Fruit fly (Drosophila melanogaster) whole organism, embryonic: Measurements from ENCODE around the gene VhaAC39-1.
A peak's percentile ranks its signal among the peaks of the same experiment; 100 is the strongest.

Experiments
- Adf1 ChIP-seq: fragments of 200-800 bp; sonication (Bioruptor generic); IDR thresholded peaks from 2 replicates; pipeline ENCODE4 v1.3.6; 2022; ENCODE audit warnings: missing biosample characterization, missing genetic modification characterization
- CG10147 ChIP-seq: fragments of 200-800 bp; sonication (Bioruptor generic); optimal IDR thresholded peaks from 2 replicates; lab custom pipeline; 2019; ENCODE audit warnings: missing biosample characterization, mild to moderate bottlenecking, missing genetic modification characterization, moderate library complexity
- CG10543 ChIP-seq: fragments of 200-800 bp; sonication (Bioruptor generic); optimal IDR thresholded peaks from 3 replicates; lab custom pipeline; 2017; ENCODE audit warnings: missing biosample characterization, mild to moderate bottlenecking, missing genetic modification characterization, moderate library complexity
- CG10959 ChIP-seq: fragments of 200-800 bp; sonication (Bioruptor generic); IDR thresholded peaks from 2 replicates; pipeline ENCODE4 v1.3.6; 2022; ENCODE audit warnings: missing biosample characterization, missing genetic modification characterization
- CG13123 ChIP-seq: fragments of 200-800 bp; sonication (Bioruptor generic); optimal IDR thresholded peaks from 2 replicates; lab custom pipeline; 2016; ENCODE audit warnings: missing biosample characterization, missing genetic modification characterization
- CG13287 ChIP-seq: fragments of 200-800 bp; sonication (Bioruptor generic); IDR thresholded peaks from 2 replicates; pipeline ENCODE4 v1.3.6; 2022; ENCODE audit warnings: missing biosample characterization, missing genetic modification characterization; ENCODE audit not compliant: partially characterized antibody
- CG13894 ChIP-seq: fragments of 200-800 bp; sonication (Bioruptor generic); optimal IDR thresholded peaks from 3 replicates; lab custom pipeline; 2018; ENCODE audit warnings: missing biosample characterization, mild to moderate bottlenecking, missing genetic modification characterization, moderate library complexity
- CG15073 ChIP-seq: fragments of 200-800 bp; sonication (Bioruptor generic); optimal IDR thresholded peaks from 2 replicates; lab custom pipeline; 2016; ENCODE audit warnings: missing biosample characterization, missing genetic modification characterization
- CG17612 ChIP-seq: fragments of 200-800 bp; sonication (Bioruptor generic); IDR thresholded peaks from 2 replicates; pipeline ENCODE4 v1.3.6; 2022; ENCODE audit warnings: missing biosample characterization, missing genetic modification characterization
- CG17829 ChIP-seq: fragments of 200-800 bp; optimal IDR thresholded peaks from 2 replicates; lab custom pipeline; 2019; ENCODE audit warnings: missing biosample characterization, mild to moderate bottlenecking, missing genetic modification characterization, moderate library complexity
- CG3163 ChIP-seq: fragments of 200-800 bp; sonication (Bioruptor generic); optimal IDR thresholded peaks from 3 replicates; lab custom pipeline; 2016; ENCODE audit warnings: missing biosample characterization, missing genetic modification characterization
- CG32767 ChIP-seq: fragments of 200-800 bp; sonication (Bioruptor generic); IDR thresholded peaks from 2 replicates; pipeline ENCODE4 v1.3.6; 2022; ENCODE audit warnings: missing biosample characterization, missing genetic modification characterization
- CG34376 ChIP-seq: fragments of 200-800 bp; sonication (Bioruptor generic); optimal IDR thresholded peaks from 2 replicates; lab custom pipeline; 2018; ENCODE audit warnings: missing biosample characterization, mild to moderate bottlenecking, missing genetic modification characterization
- CG4617 ChIP-seq: fragments of 200-800 bp; sonication (Bioruptor generic); optimal IDR thresholded peaks from 3 replicates; lab custom pipeline; 2016; ENCODE audit warnings: missing biosample characterization, missing genetic modification characterization, borderline replicate concordance
- CG6175 ChIP-seq: fragments of 200-800 bp; sonication (Bioruptor generic); IDR thresholded peaks from 3 replicates; pipeline ENCODE4 v1.3.6; 2022; ENCODE audit warnings: missing biosample characterization, missing genetic modification characterization
- CG7271 ChIP-seq: fragments of 200-800 bp; sonication (Bioruptor generic); optimal IDR thresholded peaks from 2 replicates; lab custom pipeline; 2018; ENCODE audit warnings: missing biosample characterization, mild to moderate bottlenecking, missing genetic modification characterization, moderate library complexity
- CG7372 ChIP-seq: fragments of 200-800 bp; sonication (Bioruptor generic); IDR thresholded peaks from 2 replicates; pipeline ENCODE4 v1.3.6; 2022; ENCODE audit warnings: missing biosample characterization, missing genetic modification characterization
- CG9817 ChIP-seq: fragments of 200-800 bp; sonication (Bioruptor generic); optimal IDR thresholded peaks from 2 replicates; lab custom pipeline; 2018; ENCODE audit warnings: missing biosample characterization, mild to moderate bottlenecking, missing genetic modification characterization, moderate library complexity
- Dek ChIP-seq: fragments of 200-800 bp; sonication (Bioruptor generic); optimal IDR thresholded peaks from 3 replicates; lab custom pipeline; 2019; ENCODE audit warnings: missing biosample characterization, mild to moderate bottlenecking, missing genetic modification characterization, moderate library complexity
- Drgx ChIP-seq: fragments of 200-800 bp; sonication (Bioruptor generic); IDR thresholded peaks from 2 replicates; pipeline ENCODE4 v1.3.6; 2022; ENCODE audit warnings: missing biosample characterization, missing genetic modification characterization
- E2f2 ChIP-seq: fragments of 200-800 bp; sonication (Bioruptor generic); IDR thresholded peaks from 2 replicates; pipeline ENCODE4 v1.3.6; 2022; ENCODE audit warnings: missing biosample characterization, missing genetic modification characterization
- Elba2 ChIP-seq: fragments of 200-800 bp; sonication (Bioruptor generic); optimal IDR thresholded peaks from 3 replicates; lab custom pipeline; 2016; ENCODE audit warnings: missing biosample characterization, missing genetic modification characterization
- HmgZ ChIP-seq: fragments of 200-800 bp; sonication (Bioruptor generic); optimal IDR thresholded peaks from 2 replicates; lab custom pipeline; 2018; ENCODE audit warnings: missing biosample characterization, mild to moderate bottlenecking, missing genetic modification characterization
- Hr39 ChIP-seq: fragments of >200 bp; optimal IDR thresholded peaks from 2 replicates; lab custom pipeline; 2017
- Med ChIP-seq: fragments of 200-800 bp; sonication (Bioruptor generic); peaks from one replicate; lab custom pipeline; 2016; ENCODE audit warnings: missing biosample characterization, missing genetic modification characterization, mild to moderate bottlenecking, inconsistent platforms, moderate library complexity
- Rfx ChIP-seq: fragments of 200-800 bp; sonication (Bioruptor generic); IDR thresholded peaks from 2 replicates; pipeline ENCODE4 v1.3.6; 2022; ENCODE audit warnings: missing biosample characterization, missing genetic modification characterization
- Trl ChIP-seq, 3 experiments: fragments of >200 bp in 2 of 3; fragments of 200-800 bp in 1 of 3; sonication (Bioruptor generic) in 1 of 3; optimal IDR thresholded peaks; 2 replicates in 1 of 3; 3 replicates in 2 of 3; lab custom pipeline; 2016 to 2017; ENCODE audit warnings: missing biosample characterization in 1 of 3, missing genetic modification characterization in 1 of 3
- Usf ChIP-seq: fragments of 200-800 bp; sonication (Bioruptor generic); optimal IDR thresholded peaks from 2 replicates; lab custom pipeline; 2017; ENCODE audit warnings: missing genotype, missing biosample characterization, missing genetic modification characterization
- ab ChIP-seq: fragments of 200-800 bp; sonication (Bioruptor generic); optimal IDR thresholded peaks from 2 replicates; lab custom pipeline; 2016; ENCODE audit warnings: missing biosample characterization, missing genetic modification characterization
- ash1 ChIP-seq: fragments of 200-800 bp; sonication (Bioruptor generic); optimal IDR thresholded peaks from 2 replicates; lab custom pipeline; 2018; ENCODE audit warnings: missing biosample characterization, mild to moderate bottlenecking, missing genetic modification characterization
- bowl ChIP-seq: fragments of 200-800 bp; sonication (Bioruptor generic); IDR thresholded peaks from 2 replicates; pipeline ENCODE4 v1.3.6; 2022; ENCODE audit warnings: missing biosample characterization, missing genetic modification characterization
- cad ChIP-seq: fragments of >200 bp; optimal IDR thresholded peaks from 2 replicates; lab custom pipeline; 2017; ENCODE audit warnings: missing biosample characterization, missing genetic modification characterization
- chinmo ChIP-seq: fragments of 200-800 bp; sonication (Bioruptor generic); IDR thresholded peaks from 4 replicates; pipeline ENCODE4 v1.3.6; 2022; ENCODE audit warnings: missing biosample characterization, missing genetic modification characterization; ENCODE audit not compliant: partially characterized antibody
- ci ChIP-seq: fragments of 200-800 bp; sonication (Bioruptor generic); IDR thresholded peaks from 3 replicates; pipeline ENCODE4 v1.3.6; 2022; ENCODE audit warnings: missing biosample characterization, missing genetic modification characterization
- corto ChIP-seq: fragments of 200-800 bp; sonication (Bioruptor generic); optimal IDR thresholded peaks from 2 replicates; lab custom pipeline; 2016; ENCODE audit warnings: missing biosample characterization, mild to moderate bottlenecking, missing genetic modification characterization, moderate library complexity
- crc ChIP-seq: fragments of 200-800 bp; sonication (Bioruptor generic); optimal IDR thresholded peaks from 2 replicates; lab custom pipeline; 2016; ENCODE audit warnings: missing biosample characterization, missing genetic modification characterization
- dysf ChIP-seq: fragments of 200-800 bp; sonication (Bioruptor generic); IDR thresholded peaks from 3 replicates; pipeline ENCODE4 v1.3.6; 2022; ENCODE audit warnings: missing biosample characterization, missing genetic modification characterization
- en ChIP-seq: fragments of 200-800 bp; sonication (Bioruptor generic); optimal IDR thresholded peaks from 2 replicates; lab custom pipeline; 2016; ENCODE audit warnings: missing biosample characterization, missing genetic modification characterization
- fru ChIP-seq: fragments of >200 bp; optimal IDR thresholded peaks from 2 replicates; lab custom pipeline; 2017
- fu2 ChIP-seq: fragments of 200-800 bp; sonication (Bioruptor generic); optimal IDR thresholded peaks from 2 replicates; lab custom pipeline; 2016; ENCODE audit warnings: missing biosample characterization, missing genetic modification characterization
- grn ChIP-seq: fragments of 200-800 bp; sonication (Bioruptor generic); optimal IDR thresholded peaks from 3 replicates; lab custom pipeline; 2017; ENCODE audit warnings: missing biosample characterization, missing genetic modification characterization
- kni ChIP-seq: fragments of 200-800 bp; sonication (Bioruptor generic); optimal IDR thresholded peaks from 3 replicates; lab custom pipeline; 2017; ENCODE audit warnings: mild to moderate bottlenecking, missing biosample characterization, missing genetic modification reagents, missing genetic modification characterization
- lbe ChIP-seq: fragments of 200-800 bp; sonication (Bioruptor generic); optimal IDR thresholded peaks from 2 replicates; lab custom pipeline; 2016; ENCODE audit warnings: missing biosample characterization, mild to moderate bottlenecking, missing genetic modification characterization
- pros ChIP-seq: fragments of 200-800 bp; sonication (Bioruptor generic); optimal IDR thresholded peaks from 3 replicates; lab custom pipeline; 2019; ENCODE audit warnings: missing biosample characterization, mild to moderate bottlenecking, missing genetic modification characterization, moderate library complexity
- schlank ChIP-seq: fragments of 200-800 bp; sonication (Bioruptor generic); optimal IDR thresholded peaks from 2 replicates; lab custom pipeline; 2018; ENCODE audit warnings: missing biosample characterization, mild to moderate bottlenecking, missing genetic modification characterization
- sna ChIP-seq: fragments of 200-800 bp; sonication (Bioruptor generic); IDR thresholded peaks from 2 replicates; pipeline ENCODE4 v1.3.6; 2022; ENCODE audit warnings: missing biosample characterization, missing genetic modification characterization; ENCODE audit not compliant: partially characterized antibody
- tio ChIP-seq: fragments of 200-800 bp; sonication (Bioruptor generic); optimal IDR thresholded peaks from 2 replicates; lab custom pipeline; 2017; ENCODE audit warnings: missing biosample characterization, missing genetic modification characterization, inconsistent platforms
- vfl ChIP-seq: fragments of 200-800 bp; sonication (Bioruptor generic); optimal IDR thresholded peaks from 2 replicates; lab custom pipeline; 2016; ENCODE audit warnings: missing biosample characterization, missing genetic modification characterization
- wor ChIP-seq: fragments of 200-800 bp; sonication (Bioruptor generic); IDR thresholded peaks from 2 replicates; pipeline ENCODE4 v1.3.6; 2022; ENCODE audit warnings: missing biosample characterization, missing genetic modification characterization

The VhaAC39-1 gene

DNA sequence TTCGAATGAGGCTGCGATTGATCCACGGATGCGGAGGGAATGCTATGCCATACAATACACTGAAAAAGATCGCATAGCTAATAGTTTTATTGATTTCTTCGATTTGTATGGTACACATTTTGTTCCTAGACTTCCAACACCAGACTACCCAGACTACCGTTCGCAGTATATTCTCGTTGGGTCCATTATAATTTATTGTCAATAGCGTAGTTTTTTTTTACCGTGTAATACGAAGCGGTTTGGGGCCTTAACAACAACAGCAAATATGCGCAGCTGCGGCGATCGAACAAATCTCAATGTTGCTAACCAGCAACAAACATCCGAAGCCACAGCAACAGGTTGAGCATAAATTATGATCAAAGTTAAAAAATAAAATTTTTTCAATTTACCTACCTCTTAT is 41.9 kb upstream of the VhaAC39-1 start (continued):
- TF ChIP-seq en (GFP tag; lab: Kevin White, UChicago) = peak; percentile 70

- TF ChIP-seq ab (no peak), CG13287 (GFP tag; lab: Robert Waterston, UW) (0 out of 2 replicates have a peak, but pooled peaks have one; percentile 8), sna (GFP tag; lab: Robert Waterston, UW) (no peak), E2f2 (GFP tag; lab: Robert Waterston, UW) (0 out of 2 replicates have a peak, but pooled peaks have one; percentile 13), lbe (peak; percentile 70), Dek (tag; lab: Kevin White, UChicago) (no peak), corto (GFP tag; lab: Kevin White, UChicago) (peak; percentile 15), HmgZ (tag; lab: Kevin White, UChicago) (no peak), dysf (GFP tag; lab: Robert Waterston, UW) (no peak), CG9817 (tag; lab: Kevin White, UChicago) (no peak), pros (GFP tag; lab: Kevin White, UChicago) (peak; percentile 92), CG10959 (GFP tag; lab: Robert Waterston, UW) (no peak), schlank (tag; lab: Kevin White, UChicago) (no peak), CG10543 (GFP tag; lab: Kevin White, UChicago) (peak; percentile 20), grn (GFP tag; lab: Kevin White, UChicago) (peak; percentile 39), bowl (GFP tag; lab: Robert Waterston, UW) (peak; percentile 42; the same call in 1 of the 2 replicates), Usf (GFP tag; lab: Kevin White, UChicago) (no peak), fru (lab: Kevin White, UChicago) (no peak), CG7271 (tag; lab: Kevin White, UChicago) (no peak), fu2 (no peak), CG3163 (GFP tag; lab: Kevin White, UChicago) (peak; percentile 79), vfl (GFP tag; lab: Kevin White, UChicago) (no peak), crc (no peak), wor (GFP tag; lab: Robert Waterston, UW) (no peak), CG6175 (GFP tag; lab: Robert Waterston, UW) (0 out of 3 replicates have a peak, but pooled peaks have one; percentile 44), kni (GFP tag; lab: Kevin White, UChicago) (peak; percentile 79), CG13894 (peak; percentile 46), CG13123 (GFP tag; lab: Kevin White, UChicago) (no peak), tio (GFP tag; lab: Kevin White, UChicago) (no peak), ci (GFP tag; lab: Robert Waterston, UW) (0 out of 3 replicates have a peak, but pooled peaks have one; percentile 46), Trl (optimal IDR thresholded peaks at IDR 0.05; lab: Kevin White, UChicago) (peak; percentile 52 to 68), Trl (GFP tag; optimal IDR thresholded peaks at IDR 0.05; lab: Kevin White, UChicago) (no peak), chinmo (0 out of 4 replicates have a peak, but pooled peaks have one; percentile 77), CG4617 (no peak), CG7372 (no peak), ash1 (GFP tag; lab: Kevin White, UChicago) (no peak), Adf1 (peak; percentile 23; the same call in 1 of the 2 replicates), CG34376 (GFP tag; lab: Kevin White, UChicago) (peak; percentile 24), Rfx (GFP tag; lab: Robert Waterston, UW) (0 out of 2 replicates have a peak, but pooled peaks have one; percentile 16), Drgx (GFP tag; lab: Robert Waterston, UW) (peak; percentile 47; the same call in 1 of the 2 replicates), Elba2 (GFP tag; lab: Kevin White, UChicago) (no peak), CG15073 (GFP tag; lab: Kevin White, UChicago) (no peak), cad (no peak), Med (GFP tag; lab: Kevin White, UChicago) (peak; percentile 45), CG32767 (GFP tag; lab: Robert Waterston, UW) (peak; percentile 65; the same call in 1 of the 2 replicates), CG10147 (GFP tag; lab: Kevin White, UChicago) (peak; percentile 42), Hr39 (lab: Kevin White, UChicago) (no peak), CG17612 (no peak), CG17829 (tag; lab: Kevin White, UChicago) (no peak)
Observed at dm6 chrX:3840962-3841361, 39.6 kb upstream of the VhaAC39-1 start.
